Fruit fly (Drosophila melanogaster): ENCODE measurements around the gene CG10366.

The CG10366 gene

dm6 chr2L:19546869-19547710 lies 36.9 kb upstream of the CG10366 start, which contains the start of gene CG10337 (continued):
- TF ChIP-seq CG3281 (GFP tag; optimal IDR thresholded peaks at IDR 0.05) (peak; percentile 80), CG15269 (tag; optimal IDR thresholded peaks at IDR 0.05) (peak; percentile 62), fu2 (GFP tag; optimal IDR thresholded peaks at IDR 0.05) (no peak), ATbp (GFP tag; optimal IDR thresholded peaks at IDR 0.05) (peak; percentile 29), CG14710 (tag; optimal IDR thresholded peaks at IDR 0.05) (peak; percentile 25), crol (GFP tag; IDR thresholded peaks at IDR 0.05) (no peak), CG18011 (GFP tag; optimal IDR thresholded peaks at IDR 0.05) (peak; percentile 23), CG14441 (GFP tag; IDR thresholded peaks at IDR 0.05) (peak; percentile 54; the same call in 1 of the 2 replicates), tap (tag; optimal IDR thresholded peaks at IDR 0.05) (peak; percentile 41), Sry-δ (GFP tag; optimal IDR thresholded peaks at IDR 0.05) (peak; percentile 7), CG17568 (GFP tag; optimal IDR thresholded peaks at IDR 0.05) (peak; percentile 28), MTF-1 (GFP tag; optimal IDR thresholded peaks at IDR 0.05; ENCODE audit: borderline replicate concordance) (no peak), D19B (GFP tag; optimal IDR thresholded peaks at IDR 0.05) (peak; percentile 36), CG8089 (GFP tag; optimal IDR thresholded peaks at IDR 0.05) (no peak), dysf (GFP tag; IDR thresholded peaks at IDR 0.05) (peak; percentile 55; the same call in 1 of the 3 replicates), shn (GFP tag; optimal IDR thresholded peaks at IDR 0.05) (peak; percentile 13), Max (GFP tag; optimal IDR thresholded peaks at IDR 0.05) (no peak), CG4820 (GFP tag; optimal IDR thresholded peaks at IDR 0.05) (peak; percentile 7), ap (GFP tag; IDR thresholded peaks at IDR 0.05) (no peak), CG42726 (GFP tag; IDR thresholded peaks at IDR 0.05; ENCODE audit: partially characterized antibody) (no peak), CG8944 (GFP tag; optimal IDR thresholded peaks at IDR 0.05) (no peak), CG32532 (GFP tag; IDR thresholded peaks at IDR 0.05) (peak; percentile 49), CG34224 (GFP tag; IDR thresholded peaks at IDR 0.05; ENCODE audit: partially characterized antibody) (0 out of 3 replicates have a peak, but pooled peaks have one; percentile 25), CG2875 (GFP tag; optimal IDR thresholded peaks at IDR 0.05) (peak; percentile 22), HmgZ (tag; optimal IDR thresholded peaks at IDR 0.05) (peak; percentile 18), PHDP (tag; optimal IDR thresholded peaks at IDR 0.05) (peak; percentile 55), CG9876 (GFP tag; optimal IDR thresholded peaks at IDR 0.05) (no peak), Elba2 (GFP tag; optimal IDR thresholded peaks at IDR 0.05) (no peak), Chrac-16 (GFP tag; optimal IDR thresholded peaks at IDR 0.05) (no peak), CG3838 (GFP tag; optimal IDR thresholded peaks at IDR 0.05) (no peak), slou (GFP tag; optimal IDR thresholded peaks at IDR 0.05) (no peak), her (GFP tag; optimal IDR thresholded peaks at IDR 0.05) (no peak), Dll (GFP tag; IDR thresholded peaks at IDR 0.05; ENCODE audit: partially characterized antibody) (no peak), CG9215 (GFP tag; IDR thresholded peaks at IDR 0.05) (no peak; the same call in 1 of the 2 replicates), CG10321 (GFP tag; IDR thresholded peaks at IDR 0.05) (no peak), HLH4C (GFP tag; IDR thresholded peaks at IDR 0.05; ENCODE audit: partially characterized antibody) (no peak), pb (GFP tag; optimal IDR thresholded peaks at IDR 0.05) (no peak), mld (GFP tag; IDR thresholded peaks at IDR 0.05; ENCODE audit: partially characterized antibody) (no peak), ac (GFP tag; optimal IDR thresholded peaks at IDR 0.05) (no peak), z (GFP tag; IDR thresholded peaks at IDR 0.05) (no peak), klu (GFP tag; IDR thresholded peaks at IDR 0.05) (no peak), wdn (GFP tag; IDR thresholded peaks at IDR 0.05) (0 out of 2 replicates have a peak, but pooled peaks have one; percentile 39), CG16815 (GFP tag; optimal IDR thresholded peaks at IDR 0.05) (no peak), ash1 (GFP tag; optimal IDR thresholded peaks at IDR 0.05) (no peak), ro (GFP tag; IDR thresholded peaks at IDR 0.05) (no peak), stwl (tag; optimal IDR thresholded peaks at IDR 0.05) (no peak), Lpt (GFP tag; optimal IDR thresholded peaks at IDR 0.05) (no peak), Hand (GFP tag; optimal IDR thresholded peaks at IDR 0.05) (peak; percentile 65), salm (tag; optimal IDR thresholded peaks at IDR 0.05) (no peak)

Data from whole organism, embryonic.